Worm (Caenorhabditis elegans): ENCODE data around the gene T19C3.4.
A peak's percentile ranks its signal among the peaks of the same experiment; 100 is the strongest.

ce11 chrIII:600316-600932 lies 19.6 kb downstream of the T19C3.4 start, which contains the start of gene lec-6:
- TF ChIP-seq nhr-77 (tag; optimal IDR thresholded peaks at IDR 0.05) (peak; percentile 48), jun-1 (tag; optimal IDR thresholded peaks at IDR 0.05) (peak; percentile 90), skn-1 (tag; optimal IDR thresholded peaks at IDR 0.05) (peak; percentile 56), egl-27 (tag; optimal IDR thresholded peaks at IDR 0.05) (no peak), nhr-237 (tag; optimal IDR thresholded peaks at IDR 0.05) (no peak)
